Fruit fly (Drosophila melanogaster) whole organism, embryonic: ENCODE results near the gene Calr.

Experiments
- Asciz ChIP-seq: fragments of 200-800 bp; sonication (Bioruptor generic); optimal IDR thresholded peaks from 2 replicates; lab custom pipeline; 2017; ENCODE audit warnings: missing biosample characterization, mild to moderate bottlenecking, missing genetic modification characterization, missing genetic modification reagents
- Bdp1 ChIP-seq: fragments of 200-800 bp; sonication (Bioruptor generic); optimal IDR thresholded peaks from 3 replicates; lab custom pipeline; 2016; ENCODE audit warnings: missing biosample characterization, missing genetic modification characterization
- CG10147 ChIP-seq: fragments of 200-800 bp; sonication (Bioruptor generic); optimal IDR thresholded peaks from 2 replicates; lab custom pipeline; 2019; ENCODE audit warnings: missing biosample characterization, mild to moderate bottlenecking, missing genetic modification characterization, moderate library complexity
- CG10654 ChIP-seq: fragments of 200-800 bp; sonication (Bioruptor generic); optimal IDR thresholded peaks from 2 replicates; lab custom pipeline; 2016; ENCODE audit warnings: missing biosample characterization, missing genetic modification characterization
- CG12219 ChIP-seq: fragments of 200-800 bp; sonication (Bioruptor generic); optimal IDR thresholded peaks from 3 replicates; lab custom pipeline; 2018; ENCODE audit warnings: missing biosample characterization, mild to moderate bottlenecking, missing genetic modification characterization
- CG15601 ChIP-seq: fragments of 200-800 bp; sonication (Bioruptor generic); optimal IDR thresholded peaks from 3 replicates; lab custom pipeline; 2019; ENCODE audit warnings: missing biosample characterization, mild to moderate bottlenecking, missing genetic modification characterization, moderate library complexity
- CG17829 ChIP-seq: fragments of 200-800 bp; optimal IDR thresholded peaks from 2 replicates; lab custom pipeline; 2019; ENCODE audit warnings: missing biosample characterization, mild to moderate bottlenecking, missing genetic modification characterization, moderate library complexity
- CG1832 ChIP-seq: fragments of 200-800 bp; sonication (Bioruptor generic); optimal IDR thresholded peaks from 2 replicates; lab custom pipeline; 2017; ENCODE audit warnings: missing biosample characterization, mild to moderate bottlenecking, missing genetic modification characterization, inconsistent platforms
- CG18476 ChIP-seq: fragments of 200-800 bp; sonication (Bioruptor generic); optimal IDR thresholded peaks from 2 replicates; lab custom pipeline; 2016; ENCODE audit warnings: missing biosample characterization, mild to moderate bottlenecking, missing genetic modification characterization
- CG18619 ChIP-seq: fragments of 200-800 bp; sonication (Bioruptor generic); optimal IDR thresholded peaks from 3 replicates; lab custom pipeline; 2017; ENCODE audit warnings: missing biosample characterization, mild to moderate bottlenecking, missing genetic modification characterization
- CG31441 ChIP-seq: fragments of 200-800 bp; sonication (Bioruptor generic); IDR thresholded peaks from 2 replicates; pipeline ENCODE4 v1.3.6; 2022; ENCODE audit warnings: missing biosample characterization, missing genetic modification characterization
- CG32532 ChIP-seq: fragments of 200-800 bp; sonication (Bioruptor generic); IDR thresholded peaks from 2 replicates; pipeline ENCODE4 v1.3.6; 2022; ENCODE audit warnings: missing biosample characterization, missing genetic modification characterization
- CG3995 ChIP-seq: fragments of 200-800 bp; sonication (Bioruptor generic); optimal IDR thresholded peaks from 3 replicates; lab custom pipeline; 2016; ENCODE audit warnings: missing biosample characterization, missing genetic modification characterization
- CG42726 ChIP-seq: fragments of 200-800 bp; sonication (Bioruptor generic); IDR thresholded peaks from 2 replicates; pipeline ENCODE4 v1.3.6; 2022; ENCODE audit warnings: missing biosample characterization, missing genetic modification characterization; ENCODE audit not compliant: partially characterized antibody
- CG4707 ChIP-seq: fragments of 200-800 bp; sonication (Bioruptor generic); optimal IDR thresholded peaks from 2 replicates; lab custom pipeline; 2018; ENCODE audit warnings: missing biosample characterization, mild to moderate bottlenecking, missing genetic modification characterization, moderate library complexity
- CG5180 ChIP-seq: fragments of 200-800 bp; sonication (Bioruptor generic); optimal IDR thresholded peaks from 3 replicates; lab custom pipeline; 2017; ENCODE audit warnings: missing biosample characterization, missing genetic modification characterization, mild to moderate bottlenecking, moderate library complexity, missing genetic modification reagents
- CG6175 ChIP-seq: fragments of 200-800 bp; sonication (Bioruptor generic); IDR thresholded peaks from 3 replicates; pipeline ENCODE4 v1.3.6; 2022; ENCODE audit warnings: missing biosample characterization, missing genetic modification characterization
- CG6791 ChIP-seq: fragments of 200-800 bp; sonication (Bioruptor generic); IDR thresholded peaks from 3 replicates; pipeline ENCODE4 v1.3.6; 2022; ENCODE audit warnings: missing biosample characterization, missing genetic modification characterization; ENCODE audit not compliant: partially characterized antibody
- CG7987 ChIP-seq: fragments of 200-800 bp; sonication (Bioruptor generic); optimal IDR thresholded peaks from 2 replicates; lab custom pipeline; 2018; ENCODE audit warnings: missing biosample characterization, mild to moderate bottlenecking, missing genetic modification characterization, moderate library complexity
- CG8359 ChIP-seq: fragments of 200-800 bp; sonication (Bioruptor generic); optimal IDR thresholded peaks from 2 replicates; lab custom pipeline; 2017; ENCODE audit warnings: missing biosample characterization, mild to moderate bottlenecking, missing genetic modification characterization, borderline replicate concordance
- CG8924 ChIP-seq: fragments of 200-800 bp; optimal IDR thresholded peaks from 3 replicates; lab custom pipeline; 2019; ENCODE audit warnings: missing biosample characterization, mild to moderate bottlenecking, missing genetic modification characterization, moderate library complexity
- D19A ChIP-seq: fragments of 200-800 bp; optimal IDR thresholded peaks from 3 replicates; lab custom pipeline; 2019; ENCODE audit warnings: missing biosample characterization, mild to moderate bottlenecking, missing genetic modification characterization, moderate library complexity
- Elba2 ChIP-seq: fragments of 200-800 bp; sonication (Bioruptor generic); optimal IDR thresholded peaks from 3 replicates; lab custom pipeline; 2016; ENCODE audit warnings: missing biosample characterization, missing genetic modification characterization
- Jarid2 ChIP-seq: fragments of 200-800 bp; sonication (Bioruptor generic); optimal IDR thresholded peaks from 3 replicates; lab custom pipeline; 2017; ENCODE audit warnings: mild to moderate bottlenecking, missing biosample characterization, missing genetic modification reagents, missing genetic modification characterization
- Lhr ChIP-seq: fragments of 200-800 bp; sonication (Bioruptor generic); optimal IDR thresholded peaks from 3 replicates; lab custom pipeline; 2017; ENCODE audit warnings: mild to moderate bottlenecking, missing biosample characterization, missing genetic modification reagents, missing genetic modification characterization
- Meics ChIP-seq: fragments of 200-800 bp; sonication (Bioruptor generic); optimal IDR thresholded peaks from 2 replicates; lab custom pipeline; 2017; ENCODE audit warnings: missing biosample characterization, mild to moderate bottlenecking, missing genetic modification characterization
- Nf-YB ChIP-seq: fragments of 200-800 bp; sonication (Bioruptor generic); optimal IDR thresholded peaks from 3 replicates; lab custom pipeline; 2019; ENCODE audit warnings: missing biosample characterization, mild to moderate bottlenecking, missing genetic modification characterization, moderate library complexity
- Opbp ChIP-seq: fragments of 200-800 bp; sonication (Bioruptor generic); IDR thresholded peaks from 3 replicates; pipeline ENCODE4 v1.3.6; 2022; ENCODE audit warnings: missing biosample characterization, missing genetic modification characterization; ENCODE audit not compliant: partially characterized antibody
- Ravus ChIP-seq: fragments of 200-800 bp; sonication (Bioruptor generic); IDR thresholded peaks from 2 replicates; pipeline ENCODE4 v1.3.6; 2022; ENCODE audit warnings: missing biosample characterization, missing genetic modification characterization
- Scr ChIP-seq: fragments of 200-800 bp; sonication (Bioruptor generic); IDR thresholded peaks from 2 replicates; pipeline ENCODE4 v1.3.6; 2022; ENCODE audit warnings: missing biosample characterization, missing genetic modification characterization; ENCODE audit not compliant: partially characterized antibody
- Sry-δ ChIP-seq: fragments of 200-800 bp; sonication (Bioruptor generic); optimal IDR thresholded peaks from 2 replicates; lab custom pipeline; 2016; ENCODE audit warnings: missing biosample characterization, missing genetic modification characterization
- abd-A ChIP-seq: fragments of 200-800 bp; sonication (Bioruptor generic); optimal IDR thresholded peaks from 3 replicates; lab custom pipeline; 2019; ENCODE audit warnings: missing biosample characterization, mild to moderate bottlenecking, missing genetic modification characterization, moderate library complexity
- amos ChIP-seq: fragments of 200-800 bp; sonication (Bioruptor generic); IDR thresholded peaks from 2 replicates; pipeline ENCODE4 v1.3.6; 2022; ENCODE audit warnings: missing biosample characterization, missing genetic modification characterization; ENCODE audit not compliant: partially characterized antibody
- cas ChIP-seq: fragments of 200-800 bp; sonication (Bioruptor generic); IDR thresholded peaks from 2 replicates; pipeline ENCODE4 v1.3.6; 2022; ENCODE audit warnings: missing biosample characterization, missing genetic modification characterization
- dmrt11E ChIP-seq: fragments of 200-800 bp; sonication (Bioruptor generic); optimal IDR thresholded peaks from 3 replicates; lab custom pipeline; 2018; ENCODE audit warnings: missing biosample characterization, mild to moderate bottlenecking, missing genetic modification characterization, moderate library complexity
- ems ChIP-seq: fragments of 200-800 bp; sonication (Bioruptor generic); optimal IDR thresholded peaks from 3 replicates; lab custom pipeline; 2016; ENCODE audit warnings: missing biosample characterization, missing genetic modification characterization
- gce ChIP-seq: fragments of 200-800 bp; sonication (Bioruptor generic); IDR thresholded peaks from 3 replicates; pipeline ENCODE4 v1.3.6; 2022; ENCODE audit warnings: missing biosample characterization, missing genetic modification characterization
- gfzf ChIP-seq: fragments of 200-800 bp; sonication (Bioruptor generic); optimal IDR thresholded peaks from 2 replicates; lab custom pipeline; 2016; ENCODE audit warnings: missing biosample characterization, mild to moderate bottlenecking, missing genetic modification characterization, moderate library complexity
- ken ChIP-seq: fragments of 200-800 bp; sonication (Bioruptor generic); IDR thresholded peaks from 3 replicates; pipeline ENCODE4 v1.3.6; 2022; ENCODE audit warnings: missing biosample characterization, missing genetic modification characterization
- kni ChIP-seq: fragments of 200-800 bp; sonication (Bioruptor generic); optimal IDR thresholded peaks from 3 replicates; lab custom pipeline; 2017; ENCODE audit warnings: mild to moderate bottlenecking, missing biosample characterization, missing genetic modification reagents, missing genetic modification characterization
- nerfin-2 ChIP-seq: fragments of 200-800 bp; sonication (Bioruptor generic); IDR thresholded peaks from 2 replicates; pipeline ENCODE4 v1.3.6; 2022; ENCODE audit warnings: missing biosample characterization, missing genetic modification characterization; ENCODE audit not compliant: partially characterized antibody
- nom ChIP-seq: fragments of 200-800 bp; sonication (Bioruptor generic); optimal IDR thresholded peaks from 2 replicates; lab custom pipeline; 2017; ENCODE audit warnings: missing biosample characterization, missing genetic modification characterization, mild to moderate bottlenecking, moderate library complexity, missing genetic modification reagents
- otp ChIP-seq: fragments of 200-800 bp; sonication (Bioruptor generic); IDR thresholded peaks from 3 replicates; pipeline ENCODE4, ENCODE4 v1.3.6; 2022; ENCODE audit warnings: missing biosample characterization, missing genetic modification characterization
- scrt ChIP-seq: fragments of 200-800 bp; sonication (Bioruptor generic); optimal IDR thresholded peaks from 2 replicates; lab custom pipeline; 2018; ENCODE audit warnings: missing biosample characterization, mild to moderate bottlenecking, missing genetic modification characterization, moderate library complexity
- sens ChIP-seq: fragments of 200-800 bp; sonication (Bioruptor generic); peaks from one replicate; lab custom pipeline; 2016; ENCODE audit warnings: missing biosample characterization, missing genetic modification characterization
- sna ChIP-seq: fragments of 200-800 bp; sonication (Bioruptor generic); IDR thresholded peaks from 2 replicates; pipeline ENCODE4 v1.3.6; 2022; ENCODE audit warnings: missing biosample characterization, missing genetic modification characterization; ENCODE audit not compliant: partially characterized antibody
- stwl ChIP-seq: fragments of 200-800 bp; sonication (Bioruptor generic); optimal IDR thresholded peaks from 3 replicates; lab custom pipeline; 2018; ENCODE audit warnings: missing biosample characterization, mild to moderate bottlenecking, missing genetic modification characterization, moderate library complexity
- tna ChIP-seq: fragments of 200-800 bp; sonication (Bioruptor generic); IDR thresholded peaks from 2 replicates; pipeline ENCODE4 v1.3.6; 2022; ENCODE audit warnings: missing biosample characterization, missing genetic modification characterization; ENCODE audit not compliant: partially characterized antibody

The Calr gene

DNA sequence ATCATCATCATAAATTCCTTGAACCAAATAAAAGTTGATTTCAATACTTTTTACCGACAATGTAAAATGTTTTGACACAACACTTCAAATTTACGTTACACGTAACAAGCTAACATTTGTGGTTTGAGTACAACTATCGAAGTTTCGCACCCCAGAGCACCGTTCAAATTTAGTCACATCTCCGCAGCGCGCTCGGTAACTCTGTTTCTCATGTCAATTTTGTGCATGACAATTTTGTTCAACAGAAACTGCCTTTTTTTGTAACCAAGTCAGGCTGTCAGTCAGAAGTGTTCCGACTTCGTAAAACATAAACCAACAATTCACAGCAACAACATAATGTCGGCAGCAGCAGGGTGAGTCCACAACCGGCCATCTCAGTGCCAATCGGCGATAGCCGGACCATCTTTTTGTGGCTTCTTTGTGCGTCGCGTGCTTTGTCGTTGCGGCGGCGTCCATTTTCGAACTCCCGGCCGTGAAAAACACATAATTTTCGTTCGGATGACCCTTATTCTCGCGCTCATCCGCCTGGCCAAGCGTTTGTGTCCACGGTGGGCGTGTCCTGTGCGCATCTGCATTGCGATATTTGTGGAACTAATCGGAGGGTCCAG is 47.2 kb upstream of the Calr start, which contains the start of gene p23 (continued):
- TF ChIP-seq CG31441 (GFP tag; lab: Robert Waterston, UW) (no peak), gce (GFP tag; lab: Robert Waterston, UW) (no peak), dmrt11E (tag; lab: Kevin White, UChicago) (no peak), CG42726 (peak; percentile 26; the same call in 1 of the 2 replicates), CG6175 (GFP tag; lab: Robert Waterston, UW) (no peak), amos (GFP tag; lab: Robert Waterston, UW) (peak; percentile 73), gfzf (GFP tag; lab: Kevin White, UChicago) (peak; percentile 98), CG12219 (GFP tag; lab: Kevin White, UChicago) (no peak), Asciz (no peak), Opbp (GFP tag; lab: Robert Waterston, UW) (peak; percentile 61; the same call in 2 of the 3 replicates), Meics (GFP tag; lab: Kevin White, UChicago) (no peak), CG1832 (no peak), CG6791 (GFP tag; lab: Robert Waterston, UW) (peak; percentile 51; the same call in 1 of the 3 replicates), CG7987 (GFP tag; lab: Kevin White, UChicago) (peak; percentile 3), CG32532 (peak; percentile 27; the same call in 1 of the 2 replicates), otp (GFP tag; lab: Robert Waterston, UW) (no peak), Elba2 (GFP tag; lab: Kevin White, UChicago) (no peak), abd-A (no peak), CG8359 (GFP tag; lab: Kevin White, UChicago) (no peak), CG10147 (GFP tag; lab: Kevin White, UChicago) (no peak), Scr (peak; percentile 43; the same call in 1 of the 2 replicates), ken (GFP tag; lab: Robert Waterston, UW) (no peak), sna (GFP tag; lab: Robert Waterston, UW) (no peak), ems (GFP tag; lab: Kevin White, UChicago) (no peak), CG3995 (peak; percentile 9), Sry-δ (GFP tag; lab: Kevin White, UChicago) (peak; percentile 58), Lhr (peak; percentile 92), Nf-YB (GFP tag; lab: Kevin White, UChicago) (peak; percentile 9), CG18619 (no peak), CG18476 (GFP tag; lab: Kevin White, UChicago) (no peak), kni (no peak), CG15601 (peak; percentile 75), sens (GFP tag; lab: Kevin White, UChicago) (peak; percentile 62), CG8924 (tag; lab: Kevin White, UChicago) (peak; percentile 32), nerfin-2 (GFP tag; lab: Robert Waterston, UW) (0 out of 2 replicates have a peak, but pooled peaks have one; percentile 50), D19A (tag; lab: Kevin White, UChicago) (no peak), CG10654 (no peak), Ravus (GFP tag; lab: Robert Waterston, UW) (no peak), scrt (GFP tag; lab: Kevin White, UChicago) (no peak), stwl (peak; percentile 62), tna (GFP tag; lab: Robert Waterston, UW) (peak; percentile 9; the same call in 1 of the 2 replicates), Bdp1 (GFP tag; lab: Kevin White, UChicago) (peak; percentile 15), cas (GFP tag; lab: Robert Waterston, UW) (no peak), CG17829 (tag; lab: Kevin White, UChicago) (peak; percentile 42), CG4707 (GFP tag; lab: Kevin White, UChicago) (no peak), CG5180 (GFP tag; lab: Kevin White, UChicago) (no peak), Jarid2 (no peak), nom (GFP tag; lab: Kevin White, UChicago) (no peak)
